Worm (Caenorhabditis elegans): ENCODE measurements around the gene srh-20.

ce11 chrV:4889976-4890479 lies 34.7 kb upstream of the srh-20 start, which contains the start of gene T19H12.2:
- TF ChIP-seq ceh-9 (tag; optimal IDR thresholded peaks at IDR 0.05) (no peak), unc-62 (GFP tag; optimal IDR thresholded peaks at IDR 0.05) (no peak), lin-39 (tag; optimal IDR thresholded peaks at IDR 0.05) (no peak)
